Worm (Caenorhabditis elegans) whole organism, midembryonic: ENCODE measurements around the gene R05D3.8.

Source experiments
- klf-2 ChIP-seq: fragments of 200-800 bp; sonication (Bioruptor generic); conservative IDR thresholded peaks from 2 replicates; pipeline ENCODE4 v1.3.6; 2022; ENCODE audit warnings: missing genetic modification reagents, missing genetic modification characterization, missing compliant biosample characterization
- ref-1 ChIP-seq: fragments of 200-800 bp; sonication (Bioruptor generic); conservative IDR thresholded peaks from 2 replicates; pipeline ENCODE4 v1.3.6; 2022; ENCODE audit warnings: missing genetic modification reagents, missing genetic modification characterization, missing compliant biosample characterization

ce11 chrIII:8368619-8369018 lies 10.5 kb upstream of the R05D3.8 start, which contains the start of gene R05D3.9:
- no peak for TF ChIP-seq ref-1 (GFP tag; lab: Robert Waterston, UW)
- TF ChIP-seq klf-2 (GFP tag; lab: Robert Waterston, UW), result no peak
